Fruit fly (Drosophila melanogaster) whole organism, adult: ENCODE measurements around the gene CG43051.

Source experiments
- CG33017 ChIP-seq: fragments of 200-800 bp; sonication (Bioruptor generic); optimal IDR thresholded peaks from 2 replicates; lab custom pipeline; 2018; ENCODE audit warnings: missing biosample characterization, mild to moderate bottlenecking, missing genetic modification characterization, moderate library complexity
- CG7045 ChIP-seq: fragments of 200-800 bp; sonication (Bioruptor generic); optimal IDR thresholded peaks from 2 replicates; lab custom pipeline; 2017; ENCODE audit warnings: missing biosample characterization, mild to moderate bottlenecking, missing genetic modification characterization
- CG7101 ChIP-seq: fragments of 200-800 bp; sonication (Bioruptor generic); optimal IDR thresholded peaks from 2 replicates; lab custom pipeline; 2018; ENCODE audit warnings: missing biosample characterization, mild to moderate bottlenecking, missing genetic modification characterization, moderate library complexity
- Clk ChIP-seq: fragments of 200-800 bp; sonication (Bioruptor generic); optimal IDR thresholded peaks from 2 replicates; lab custom pipeline; 2017; ENCODE audit warnings: missing biosample characterization, missing genetic modification characterization
- Mnt ChIP-seq: fragments of 200-800 bp; sonication (Bioruptor generic); optimal IDR thresholded peaks from 2 replicates; lab custom pipeline; 2016; ENCODE audit warnings: missing biosample characterization, mild to moderate bottlenecking, missing genetic modification characterization
- pad ChIP-seq: fragments of 200-800 bp; sonication (Bioruptor generic); optimal IDR thresholded peaks from 3 replicates; lab custom pipeline; 2017; ENCODE audit warnings: missing biosample characterization, missing genetic modification characterization, mild to moderate bottlenecking, moderate library complexity, missing genetic modification reagents

DNA sequence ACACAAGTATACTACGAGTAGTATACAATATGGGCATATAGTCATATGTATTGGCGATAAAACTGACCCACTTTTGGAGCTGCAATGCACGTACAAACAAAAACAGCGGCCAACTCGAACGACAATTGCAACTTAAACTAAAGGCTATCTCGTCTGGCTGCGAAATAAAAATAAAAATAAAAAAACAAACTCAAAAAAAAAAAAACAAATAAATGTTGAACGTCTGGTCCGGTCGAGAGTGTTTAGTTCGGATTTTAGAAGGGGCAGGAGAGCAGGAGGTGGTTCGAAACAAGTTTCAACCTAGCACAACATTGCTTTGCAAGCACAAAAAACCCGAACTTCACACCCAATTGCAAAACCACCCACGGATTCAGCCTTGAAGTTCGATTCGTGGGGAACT is 35.8 kb upstream of the CG43051 start:
- no peak for TF ChIP-seq pad (GFP tag; lab: Kevin White, UChicago)
- no peak for TF ChIP-seq Clk (GFP tag; lab: Kevin White, UChicago)
- no peak for TF ChIP-seq Mnt (GFP tag; lab: Kevin White, UChicago)
- TF ChIP-seq CG7045 (GFP tag; lab: Kevin White, UChicago) = no peak
- TF ChIP-seq CG7101 (tag; lab: Kevin White, UChicago) = no peak
- TF ChIP-seq CG33017 = no peak
